Worm (Caenorhabditis elegans): ENCODE measurements around the gene wrb-1.

The wrb-1 gene

ce11 chrV:1149734-1150669 lies 45.9 kb upstream of the wrb-1 start (continued):
- TF ChIP-seq daf-19 (GFP tag; conservative IDR thresholded peaks at IDR 0.05) (no peak), snpc-1.2 (GFP tag; IDR thresholded peaks at IDR 0.05) (no peak), F26F4.8 (GFP tag; conservative IDR thresholded peaks at IDR 0.05) (no peak), lsy-2 (tag; optimal IDR thresholded peaks at IDR 0.05) (peak in 1 of 2 experiments; percentile 45), sdz-12 (GFP tag; optimal IDR thresholded peaks at IDR 0.05) (no peak), attf-4 (tag; optimal IDR thresholded peaks at IDR 0.05) (no peak), nhr-237 (tag; optimal IDR thresholded peaks at IDR 0.05) (peak; percentile 15), fkh-10 (GFP tag; optimal IDR thresholded peaks at IDR 0.05) (peak; percentile 63), nhr-42 (GFP tag; IDR thresholded peaks at IDR 0.05) (peak; percentile 35; the same call in 1 of the 2 replicates), egl-43 (GFP tag; IDR thresholded peaks at IDR 0.05) (peak; percentile 41; the same call in 1 of the 2 replicates), duxl-1 (tag; optimal IDR thresholded peaks at IDR 0.05; ENCODE audit: poor library complexity) (no peak), hlh-30 (tag; optimal IDR thresholded peaks at IDR 0.05; ENCODE audit: insufficient read depth) (peak; percentile 54), ces-1 (GFP tag; optimal IDR thresholded peaks at IDR 0.05) (peak; percentile 81), nhr-77 (tag; optimal IDR thresholded peaks at IDR 0.05) (no peak), zag-1 (tag; optimal IDR thresholded peaks at IDR 0.05) (no peak), mxl-3 (GFP tag; optimal IDR thresholded peaks at IDR 0.05) (no peak)

ce11 chrV:1151324-1151742 lies 44.5 kb upstream of the wrb-1 start:
- TF ChIP-seq dmd-9 (GFP tag; IDR thresholded peaks at IDR 0.05): peak; percentile 98
- no peak for TF ChIP-seq cey-2 (tag; optimal IDR thresholded peaks at IDR 0.05; ENCODE audit: borderline replicate concordance, insufficient read depth)
- peak; percentile 1 for TF ChIP-seq ama-1 (optimal IDR thresholded peaks at IDR 0.05)
- peak; percentile 98 for TF ChIP-seq nhr-48 (tag; optimal IDR thresholded peaks at IDR 0.05)
- peak; percentile 99 for TF ChIP-seq nhr-11 (tag; optimal IDR thresholded peaks at IDR 0.05)
- TF ChIP-seq nhr-28 (tag; optimal IDR thresholded peaks at IDR 0.05): peak; percentile 97
- TF ChIP-seq ztf-7 (tag; optimal IDR thresholded peaks at IDR 0.05): peak; percentile 23
- TF ChIP-seq lin-15B (tag; optimal IDR thresholded peaks at IDR 0.05): no peak
- peak; percentile 93 to 98 for TF ChIP-seq daf-16 (GFP tag; optimal IDR thresholded peaks at IDR 0.05)
- peak; percentile 80 for TF ChIP-seq daf-16 (tag; optimal IDR thresholded peaks at IDR 0.05)
- peak; percentile 100 for TF ChIP-seq set-16 (GFP tag; IDR thresholded peaks at IDR 0.05)
- TF ChIP-seq sdz-12 (GFP tag; optimal IDR thresholded peaks at IDR 0.05): no peak
- TF ChIP-seq madf-9 (GFP tag; conservative IDR thresholded peaks at IDR 0.05): peak; percentile 100
- TF ChIP-seq lsy-2 (tag; optimal IDR thresholded peaks at IDR 0.05): peak; percentile 93 to 95
- TF ChIP-seq R02D3.7 (tag; optimal IDR thresholded peaks at IDR 0.05): no peak
- TF ChIP-seq Y48G9A.11 (GFP tag; IDR thresholded peaks at IDR 0.05): no peak
- TF ChIP-seq fkh-10 (GFP tag; optimal IDR thresholded peaks at IDR 0.05): peak; percentile 98
- peak; percentile 82 for TF ChIP-seq skn-1 (tag; optimal IDR thresholded peaks at IDR 0.05)
- TF ChIP-seq nhr-76 (tag; optimal IDR thresholded peaks at IDR 0.05): peak; percentile 42
- TF ChIP-seq dpl-1 (GFP tag; optimal IDR thresholded peaks at IDR 0.05): peak; percentile 80
- no peak for TF ChIP-seq snpc-4 (tag; optimal IDR thresholded peaks at IDR 0.05)
- TF ChIP-seq duxl-1 (tag; optimal IDR thresholded peaks at IDR 0.05; ENCODE audit: poor library complexity): peak; percentile 91
- peak; percentile 90 for TF ChIP-seq ceh-28 (tag; optimal IDR thresholded peaks at IDR 0.05)
- TF ChIP-seq nhr-41 (GFP tag; IDR thresholded peaks at IDR 0.05): peak; percentile 97
- TF ChIP-seq php-3 (GFP tag; IDR thresholded peaks at IDR 0.05): peak; percentile 95
- peak; percentile 71 for TF ChIP-seq pqm-1 (tag; optimal IDR thresholded peaks at IDR 0.05)
- TF ChIP-seq lin-1 (GFP tag; IDR thresholded peaks at IDR 0.05): peak; percentile 97
- TF ChIP-seq ceh-62 (tag; optimal IDR thresholded peaks at IDR 0.05): no peak
- TF ChIP-seq F49E8.2 (tag; optimal IDR thresholded peaks at IDR 0.05; ENCODE audit: borderline replicate concordance): no peak
- peak; percentile 99 for TF ChIP-seq ceh-20 (GFP tag; IDR thresholded peaks at IDR 0.05)
- TF ChIP-seq aly-2 (tag; optimal IDR thresholded peaks at IDR 0.05): no peak
- TF ChIP-seq mep-1 (tag; optimal IDR thresholded peaks at IDR 0.05): peak; percentile 99
- TF ChIP-seq aha-1 (tag): peak; percentile 99
- peak; percentile 98 for TF ChIP-seq mxl-3 (GFP tag; optimal IDR thresholded peaks at IDR 0.05)
- TF ChIP-seq daf-8 (GFP tag; IDR thresholded peaks at IDR 0.05): peak; percentile 96
- peak; percentile 96 for TF ChIP-seq jun-1 (tag; optimal IDR thresholded peaks at IDR 0.05)
- TF ChIP-seq egl-43 (GFP tag; IDR thresholded peaks at IDR 0.05): peak; percentile 100
- TF ChIP-seq Y5F2A.4 (GFP tag; optimal IDR thresholded peaks at IDR 0.05): peak; percentile 80
